Worm (Caenorhabditis elegans): ENCODE measurements around the gene cnt-2.
A peak's percentile ranks its signal among the peaks of the same experiment; 100 is the strongest.

Gene cnt-2

DNA sequence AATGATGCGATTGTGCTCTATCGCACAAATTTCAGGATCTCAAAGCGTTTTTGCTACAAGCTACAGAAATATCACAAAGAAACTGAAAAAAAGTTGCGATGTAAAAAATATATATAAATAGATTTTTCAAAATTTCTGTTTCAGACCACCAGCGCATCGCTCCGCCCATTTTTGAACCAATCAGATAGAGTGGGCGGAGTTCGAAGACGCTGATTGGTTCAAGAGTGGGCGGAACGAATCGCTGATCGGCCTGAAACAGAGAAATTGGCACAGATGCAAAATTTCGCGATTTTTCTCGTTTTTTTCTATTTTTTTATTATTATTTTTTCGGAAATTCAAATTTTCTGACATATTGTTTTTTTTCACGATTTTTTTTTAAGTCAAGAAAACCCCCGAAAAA, 48.0 kb downstream of the cnt-2 start:
- TF ChIP-seq ceh-16 (tag; optimal IDR thresholded peaks at IDR 0.05) (no peak), fos-1 (tag; optimal IDR thresholded peaks at IDR 0.05) (no peak), mdl-1 (tag; optimal IDR thresholded peaks at IDR 0.05) (no peak), unc-39 (tag; optimal IDR thresholded peaks at IDR 0.05) (no peak), zag-1 (tag; optimal IDR thresholded peaks at IDR 0.05) (no peak), nhr-237 (tag; optimal IDR thresholded peaks at IDR 0.05) (no peak), lin-13 (GFP tag; optimal IDR thresholded peaks at IDR 0.05) (no peak), peb-1 (tag; optimal IDR thresholded peaks at IDR 0.05) (no peak), dmd-4 (tag; optimal IDR thresholded peaks at IDR 0.05) (no peak), unc-55 (GFP tag; optimal IDR thresholded peaks at IDR 0.05) (no peak), lin-11 (tag; optimal IDR thresholded peaks at IDR 0.05) (no peak), nhr-10 (tag; optimal IDR thresholded peaks at IDR 0.05) (no peak)

DNA sequence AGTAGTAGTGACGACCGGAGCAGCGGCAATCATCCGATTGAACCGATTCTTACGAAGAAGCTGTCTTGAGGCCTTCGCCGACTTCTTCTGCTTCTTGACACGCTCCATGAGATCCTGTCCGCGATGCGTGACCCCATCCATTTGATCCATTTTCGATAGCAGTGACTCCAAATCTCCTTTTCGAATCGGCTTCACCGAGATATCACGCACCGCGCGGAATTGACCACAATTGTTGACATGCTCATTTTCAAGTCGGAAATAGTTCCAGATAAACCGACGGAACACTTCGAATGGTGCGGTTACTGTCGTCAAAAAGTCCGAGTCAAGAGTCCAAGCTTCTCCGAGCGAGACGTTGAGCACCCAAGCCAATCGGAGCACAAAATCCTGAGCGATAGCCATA, 49.0 kb downstream of the cnt-2 start:
- TF ChIP-seq elt-1 (tag; optimal IDR thresholded peaks at IDR 0.05) (no peak), unc-39 (tag; optimal IDR thresholded peaks at IDR 0.05) (no peak), mbf-1 (tag; optimal IDR thresholded peaks at IDR 0.05) (no peak), mdl-1 (tag; optimal IDR thresholded peaks at IDR 0.05) (no peak), R02D3.7 (tag; optimal IDR thresholded peaks at IDR 0.05) (no peak), sma-9 (GFP tag; optimal IDR thresholded peaks at IDR 0.05) (no peak), sma-9 (tag; optimal IDR thresholded peaks at IDR 0.05) (no peak), crh-2 (tag; optimal IDR thresholded peaks at IDR 0.05) (no peak), snpc-4 (tag; optimal IDR thresholded peaks at IDR 0.05) (no peak), elt-3 (tag; optimal IDR thresholded peaks at IDR 0.05) (no peak), zag-1 (tag; optimal IDR thresholded peaks at IDR 0.05) (no peak), mab-5 (tag; optimal IDR thresholded peaks at IDR 0.05) (no peak), C34F6.9 (tag; optimal IDR thresholded peaks at IDR 0.05) (no peak), nhr-11 (tag; optimal IDR thresholded peaks at IDR 0.05) (no peak)

ce11 chrIII:10704499-10704898, 49.7 kb downstream of the cnt-2 start:
- TF ChIP-seq sma-9 (GFP tag; optimal IDR thresholded peaks at IDR 0.05): no peak
- TF ChIP-seq sma-9 (tag; optimal IDR thresholded peaks at IDR 0.05): no peak
- no peak for TF ChIP-seq elt-1 (tag; optimal IDR thresholded peaks at IDR 0.05)
- TF ChIP-seq nhr-237 (tag; optimal IDR thresholded peaks at IDR 0.05): no peak

ce11 chrIII:10706481-10706880, 51.7 kb downstream of the cnt-2 start:
- TF ChIP-seq fos-1 (tag; optimal IDR thresholded peaks at IDR 0.05) (no peak), R02D3.7 (tag; optimal IDR thresholded peaks at IDR 0.05) (no peak), F13H6.1 (tag; optimal IDR thresholded peaks at IDR 0.05) (no peak)

ce11 chrIII:10706972-10707438, 52.2 kb downstream of the cnt-2 start, which contains the start of the genes Y39A1A.21 and Y39A1A.22:
Y39A1A.21 (minus strand) TSS chrIII:10707022.
Y39A1A.22 (minus strand) TSS chrIII:10707028.
- TF ChIP-seq ama-1 (optimal IDR thresholded peaks at IDR 0.05): no peak
- TF ChIP-seq sma-3 (GFP tag; optimal IDR thresholded peaks at IDR 0.05): peak; percentile 71
- TF ChIP-seq nhr-10 (tag; optimal IDR thresholded peaks at IDR 0.05): no peak
- TF ChIP-seq lsy-2 (tag; optimal IDR thresholded peaks at IDR 0.05): peak; percentile 84 to 90
- TF ChIP-seq snpc-4 (tag; optimal IDR thresholded peaks at IDR 0.05): no peak
- TF ChIP-seq nhr-129 (tag; optimal IDR thresholded peaks at IDR 0.05): peak; percentile 62
- no peak for TF ChIP-seq sem-4 (tag; optimal IDR thresholded peaks at IDR 0.05)
- TF ChIP-seq crh-2 (tag; optimal IDR thresholded peaks at IDR 0.05): peak; percentile 80
- TF ChIP-seq lin-11 (tag; optimal IDR thresholded peaks at IDR 0.05): peak; percentile 41
- peak; percentile 62 for TF ChIP-seq nhr-21 (tag; optimal IDR thresholded peaks at IDR 0.05)
- TF ChIP-seq mbf-1 (tag; optimal IDR thresholded peaks at IDR 0.05): no peak
- no peak for TF ChIP-seq ZK546.5 (tag; optimal IDR thresholded peaks at IDR 0.05)
- no peak for TF ChIP-seq nhr-12 (tag; optimal IDR thresholded peaks at IDR 0.05)
- TF ChIP-seq peb-1 (tag; optimal IDR thresholded peaks at IDR 0.05): no peak
- TF ChIP-seq lin-39 (tag; optimal IDR thresholded peaks at IDR 0.05): no peak
- TF ChIP-seq elt-3 (tag; optimal IDR thresholded peaks at IDR 0.05): no peak
- TF ChIP-seq zag-1 (tag; optimal IDR thresholded peaks at IDR 0.05): peak; percentile 34
- TF ChIP-seq elt-1 (tag; optimal IDR thresholded peaks at IDR 0.05): no peak
- peak; percentile 46 for TF ChIP-seq R02D3.7 (tag; optimal IDR thresholded peaks at IDR 0.05)
- peak; percentile 59 for TF ChIP-seq mab-5 (tag; optimal IDR thresholded peaks at IDR 0.05)
- TF ChIP-seq nhr-11 (tag; optimal IDR thresholded peaks at IDR 0.05): no peak
- TF ChIP-seq skn-1 (tag; optimal IDR thresholded peaks at IDR 0.05): no peak
- no peak for TF ChIP-seq ztf-4 (tag; optimal IDR thresholded peaks at IDR 0.05)
- TF ChIP-seq ztf-11 (tag; optimal IDR thresholded peaks at IDR 0.05): no peak
- peak; percentile 85 for TF ChIP-seq gmeb-1 (tag; optimal IDR thresholded peaks at IDR 0.05)
- no peak for TF ChIP-seq aly-2 (tag; optimal IDR thresholded peaks at IDR 0.05)
- TF ChIP-seq ztf-1 (GFP tag; conservative IDR thresholded peaks at IDR 0.05): no peak
- no peak for TF ChIP-seq unc-39 (tag; optimal IDR thresholded peaks at IDR 0.05)
- TF ChIP-seq nhr-77 (tag; optimal IDR thresholded peaks at IDR 0.05): no peak
- TF ChIP-seq egl-27 (tag; optimal IDR thresholded peaks at IDR 0.05): peak; percentile 29
- no peak for TF ChIP-seq unc-62 (GFP tag; optimal IDR thresholded peaks at IDR 0.05)
- no peak for TF ChIP-seq alr-1 (tag; optimal IDR thresholded peaks at IDR 0.05)
- no peak for TF ChIP-seq ceh-16 (tag; optimal IDR thresholded peaks at IDR 0.05)
- TF ChIP-seq ceh-82 (tag; optimal IDR thresholded peaks at IDR 0.05): peak; percentile 41
- peak; percentile 88 for TF ChIP-seq unc-55 (GFP tag; optimal IDR thresholded peaks at IDR 0.05)
- TF ChIP-seq lin-13 (GFP tag; optimal IDR thresholded peaks at IDR 0.05): peak; percentile 78
- no peak for TF ChIP-seq Y55F3AM.14 (GFP tag; optimal IDR thresholded peaks at IDR 0.05)

Measured in whole organism, L2 larva.